Worm (Caenorhabditis elegans): ENCODE results near the gene Y6E2A.5.

DNA sequence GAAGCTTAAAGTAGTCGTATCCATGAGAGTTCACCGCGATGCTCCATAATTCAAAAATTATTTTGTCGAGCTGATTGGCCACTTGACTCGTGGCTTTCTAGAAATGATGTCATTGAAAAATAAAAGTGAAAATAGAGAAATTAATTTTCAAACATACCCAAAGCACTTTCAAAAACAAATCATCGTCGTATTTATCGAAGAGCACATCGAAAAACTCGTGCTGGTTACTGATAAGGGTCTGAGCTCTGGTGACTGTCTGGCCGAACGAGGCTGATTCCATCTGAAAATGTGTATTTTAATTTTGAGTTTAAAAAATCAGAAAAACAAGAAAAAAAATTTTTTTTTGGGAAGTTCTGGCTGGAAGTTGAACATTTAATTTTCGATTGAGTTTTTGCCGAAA is 6.1 kb downstream of the Y6E2A.5 start:
- TF ChIP-seq pag-3 (tag; optimal IDR thresholded peaks at IDR 0.05; ENCODE audit: borderline replicate concordance), result no peak
- TF ChIP-seq dmd-4 (tag; optimal IDR thresholded peaks at IDR 0.05; ENCODE audit: borderline replicate concordance), result no peak
- TF ChIP-seq hlh-15 (tag; optimal IDR thresholded peaks at IDR 0.05), result no peak
- no peak for TF ChIP-seq dve-1 (tag; optimal IDR thresholded peaks at IDR 0.05)
- TF ChIP-seq pqm-1 (tag; optimal IDR thresholded peaks at IDR 0.05), result no peak
- no peak for TF ChIP-seq ceh-9 (tag; optimal IDR thresholded peaks at IDR 0.05)
- no peak for TF ChIP-seq ceh-24 (tag; optimal IDR thresholded peaks at IDR 0.05)
- no peak for TF ChIP-seq ceh-14 (tag; optimal IDR thresholded peaks at IDR 0.05)
- TF ChIP-seq ama-1 (optimal IDR thresholded peaks at IDR 0.05), result no peak
- TF ChIP-seq T23F11.4 (GFP tag; optimal IDR thresholded peaks at IDR 0.05), result no peak
